Fruit fly (Drosophila melanogaster): ENCODE results near the gene CG4751.

CG4751 gene

dm6 chr2L:11123499-11123898 is 7.0 kb upstream of the CG4751 start, which contains the start of the genes Csl4 and Nup160 (continued):
- TF ChIP-seq CG10209 (GFP tag; optimal IDR thresholded peaks at IDR 0.05): peak; percentile 73
- peak; percentile 50 for TF ChIP-seq CG7928 (GFP tag; optimal IDR thresholded peaks at IDR 0.05)
- TF ChIP-seq CG18262 (tag; optimal IDR thresholded peaks at IDR 0.05): no peak
- TF ChIP-seq CG11085 (GFP tag; IDR thresholded peaks at IDR 0.05): peak; percentile 48
- no peak for TF ChIP-seq ham (GFP tag; IDR thresholded peaks at IDR 0.05)
- peak; percentile 81 for TF ChIP-seq Ets97D (GFP tag; optimal IDR thresholded peaks at IDR 0.05)
- TF ChIP-seq fd3F (GFP tag; optimal IDR thresholded peaks at IDR 0.05): peak; percentile 54
- no peak for TF ChIP-seq gce (GFP tag; IDR thresholded peaks at IDR 0.05)
- peak; percentile 77 for TF ChIP-seq CG14710 (tag; optimal IDR thresholded peaks at IDR 0.05)
- no peak for TF ChIP-seq dan (GFP tag; IDR thresholded peaks at IDR 0.05)
- TF ChIP-seq Dref (GFP tag; IDR thresholded peaks at IDR 0.05): peak; percentile 29; the same call in 1 of the 2 replicates
- peak; percentile 78 for TF ChIP-seq slou (GFP tag; optimal IDR thresholded peaks at IDR 0.05)
- TF ChIP-seq fd102C (GFP tag; optimal IDR thresholded peaks at IDR 0.05): no peak
- TF ChIP-seq CG5180 (GFP tag; optimal IDR thresholded peaks at IDR 0.05): no peak
- peak; percentile 34; the same call in 1 of the 3 replicates for TF ChIP-seq CG34224 (GFP tag; IDR thresholded peaks at IDR 0.05; ENCODE audit: partially characterized antibody)
- TF ChIP-seq trem (tag; optimal IDR thresholded peaks at IDR 0.05): peak; percentile 83
- TF ChIP-seq lov (optimal IDR thresholded peaks at IDR 0.05): no peak
- TF ChIP-seq lov (GFP tag; IDR thresholded peaks at IDR 0.05): no peak
- no peak for TF ChIP-seq usp (GFP tag; optimal IDR thresholded peaks at IDR 0.05)
- no peak for TF ChIP-seq gem (tag; optimal IDR thresholded peaks at IDR 0.05)
- peak in 1 of 2 experiments; percentile 49 for TF ChIP-seq crp (GFP tag; optimal IDR thresholded peaks at IDR 0.05)
- peak; percentile 77 for TF ChIP-seq phol (tag; optimal IDR thresholded peaks at IDR 0.05)
- no peak for TF ChIP-seq jigr1 (GFP tag; IDR thresholded peaks at IDR 0.05)
- TF ChIP-seq CG3065 (GFP tag; optimal IDR thresholded peaks at IDR 0.05): peak; percentile 38
- no peak for TF ChIP-seq bigmax (GFP tag; optimal IDR thresholded peaks at IDR 0.05)
- no peak for TF ChIP-seq CG15601 (tag; optimal IDR thresholded peaks at IDR 0.05)
- TF ChIP-seq Dad (GFP tag; optimal IDR thresholded peaks at IDR 0.05): peak; percentile 79
- TF ChIP-seq ro (GFP tag; IDR thresholded peaks at IDR 0.05): no peak
- no peak for TF ChIP-seq ab (GFP tag; optimal IDR thresholded peaks at IDR 0.05)
- TF ChIP-seq chif (GFP tag; optimal IDR thresholded peaks at IDR 0.05): peak; percentile 78 to 79
- TF ChIP-seq H15 (GFP tag; IDR thresholded peaks at IDR 0.05): peak; percentile 65; the same call in 1 of the 3 replicates
- TF ChIP-seq kah (GFP tag; optimal IDR thresholded peaks at IDR 0.05): no peak
- no peak for TF ChIP-seq hb (GFP tag; IDR thresholded peaks at IDR 0.05; ENCODE audit: partially characterized antibody)
- peak; percentile 61 for TF ChIP-seq NK7.1 (GFP tag; optimal IDR thresholded peaks at IDR 0.05)
- peak; percentile 79 for TF ChIP-seq slp2 (GFP tag; optimal IDR thresholded peaks at IDR 0.05)
- TF ChIP-seq pan (optimal IDR thresholded peaks at IDR 0.05): no peak
- TF ChIP-seq pan (GFP tag; optimal IDR thresholded peaks at IDR 0.05 in 1 of 2, IDR thresholded peaks at IDR 0.05 in 1 of 2): peak in 1 of 2 experiments; percentile 81
- TF ChIP-seq Dbx (GFP tag; IDR thresholded peaks at IDR 0.05): peak; percentile 86
- TF ChIP-seq CG6683 (GFP tag; optimal IDR thresholded peaks at IDR 0.05): peak; percentile 40
- 0 out of 2 replicates have a peak, but pooled peaks have one; percentile 33 for TF ChIP-seq toy (GFP tag; IDR thresholded peaks at IDR 0.05)
- TF ChIP-seq CG2875 (GFP tag; optimal IDR thresholded peaks at IDR 0.05): no peak
- peak; percentile 85 for TF ChIP-seq chn (GFP tag; optimal IDR thresholded peaks at IDR 0.05)
- TF ChIP-seq tio (GFP tag; optimal IDR thresholded peaks at IDR 0.05): no peak
- TF ChIP-seq CG17612 (GFP tag; IDR thresholded peaks at IDR 0.05): no peak
- TF ChIP-seq CG17328 (GFP tag; IDR thresholded peaks at IDR 0.05): peak; percentile 78
- TF ChIP-seq CG12299 (tag; optimal IDR thresholded peaks at IDR 0.05): peak; percentile 52
- 0 out of 2 replicates have a peak, but pooled peaks have one; percentile 34 for TF ChIP-seq CG14667 (GFP tag; IDR thresholded peaks at IDR 0.05)
- TF ChIP-seq scrt (GFP tag; optimal IDR thresholded peaks at IDR 0.05): no peak
- peak; percentile 68 for TF ChIP-seq zen (tag; optimal IDR thresholded peaks at IDR 0.05)
- TF ChIP-seq CG33213 (GFP tag; optimal IDR thresholded peaks at IDR 0.05): peak; percentile 78
- no peak for TF ChIP-seq Nf-YC (tag; optimal IDR thresholded peaks at IDR 0.05)

All from whole organism, embryonic.